Worm (Caenorhabditis elegans): ENCODE results near the gene kin-18.

The kin-18 gene

DNA sequence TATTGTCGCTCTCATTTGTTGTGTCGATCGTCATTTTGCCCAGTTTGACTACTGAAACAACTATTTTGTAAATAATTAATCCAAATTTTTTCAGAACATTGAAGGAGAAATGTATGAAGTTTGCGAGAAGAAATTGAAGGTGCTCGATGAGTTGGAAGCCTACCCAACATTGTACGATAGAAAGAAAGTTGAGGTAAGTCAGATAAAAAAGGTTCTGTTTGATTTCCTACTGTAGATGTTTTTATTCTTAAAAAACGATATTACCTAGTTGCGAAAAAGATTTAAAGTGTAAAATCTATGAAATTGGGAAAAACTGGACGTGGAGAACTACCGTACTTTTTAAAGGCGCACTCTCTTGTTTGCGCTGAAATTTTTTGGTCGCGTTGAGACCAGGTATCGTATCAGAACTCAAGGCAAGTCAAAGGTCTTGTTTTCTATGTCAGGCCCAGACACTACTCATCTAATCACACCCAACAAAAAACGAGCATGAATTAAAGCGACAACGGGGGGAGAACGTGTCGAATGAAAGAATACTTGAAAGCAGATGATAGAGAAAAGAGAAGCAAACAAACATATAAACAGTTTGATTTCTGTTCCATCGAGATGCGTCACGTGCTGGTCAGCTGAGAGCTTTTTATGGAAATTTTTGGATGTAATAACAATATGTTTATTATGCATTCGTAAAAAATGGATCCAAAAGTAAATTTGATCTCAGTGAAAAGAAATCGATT, 50.2 kb downstream of the kin-18 start, which contains the start of gene efk-1 (continued):
- no peak for TF ChIP-seq ztf-11 (tag; optimal IDR thresholded peaks at IDR 0.05)
- TF ChIP-seq hpl-2 (GFP tag; optimal IDR thresholded peaks at IDR 0.05), result no peak
- no peak for TF ChIP-seq snu-23 (GFP tag; optimal IDR thresholded peaks at IDR 0.05)
- TF ChIP-seq lin-13 (GFP tag; optimal IDR thresholded peaks at IDR 0.05), result no peak
- TF ChIP-seq ama-1 (optimal IDR thresholded peaks at IDR 0.05), result no peak
- no peak for TF ChIP-seq unc-98 (GFP tag; IDR thresholded peaks at IDR 0.05)
- TF ChIP-seq ets-5 (GFP tag; IDR thresholded peaks at IDR 0.05), result no peak
- TF ChIP-seq sox-4 (tag; optimal IDR thresholded peaks at IDR 0.05), result no peak
- no peak for TF ChIP-seq jun-1 (tag; optimal IDR thresholded peaks at IDR 0.05)
- no peak for TF ChIP-seq nhr-47 (tag; optimal IDR thresholded peaks at IDR 0.05)
- no peak for TF ChIP-seq nhr-19 (GFP tag; conservative IDR thresholded peaks at IDR 0.05)
- no peak for TF ChIP-seq swsn-7 (tag; optimal IDR thresholded peaks at IDR 0.05)
- TF ChIP-seq unc-130 (tag; optimal IDR thresholded peaks at IDR 0.05), result no peak
- peak in 1 of 2 experiments; percentile 45 for TF ChIP-seq lin-35 (GFP tag; optimal IDR thresholded peaks at IDR 0.05)
- TF ChIP-seq mep-1 (tag; optimal IDR thresholded peaks at IDR 0.05), result peak; percentile 7
- no peak for TF ChIP-seq vab-15 (tag; optimal IDR thresholded peaks at IDR 0.05)
- TF ChIP-seq efl-1 (optimal IDR thresholded peaks at IDR 0.05), result no peak
- TF ChIP-seq efl-1 (GFP tag; optimal IDR thresholded peaks at IDR 0.05 in 1 of 2), result peak in 1 of 2 experiments; percentile 26
- no peak for TF ChIP-seq C04F5.9 (tag; optimal IDR thresholded peaks at IDR 0.05)
- TF ChIP-seq isw-1 (GFP tag; IDR thresholded peaks at IDR 0.05), result no peak
- no peak for TF ChIP-seq efl-3 (GFP tag; optimal IDR thresholded peaks at IDR 0.05)
- TF ChIP-seq egl-13 (tag; optimal IDR thresholded peaks at IDR 0.05), result no peak
- TF ChIP-seq blmp-1 (tag; optimal IDR thresholded peaks at IDR 0.05), result no peak
- TF ChIP-seq mdl-1 (tag; optimal IDR thresholded peaks at IDR 0.05), result no peak

DNA sequence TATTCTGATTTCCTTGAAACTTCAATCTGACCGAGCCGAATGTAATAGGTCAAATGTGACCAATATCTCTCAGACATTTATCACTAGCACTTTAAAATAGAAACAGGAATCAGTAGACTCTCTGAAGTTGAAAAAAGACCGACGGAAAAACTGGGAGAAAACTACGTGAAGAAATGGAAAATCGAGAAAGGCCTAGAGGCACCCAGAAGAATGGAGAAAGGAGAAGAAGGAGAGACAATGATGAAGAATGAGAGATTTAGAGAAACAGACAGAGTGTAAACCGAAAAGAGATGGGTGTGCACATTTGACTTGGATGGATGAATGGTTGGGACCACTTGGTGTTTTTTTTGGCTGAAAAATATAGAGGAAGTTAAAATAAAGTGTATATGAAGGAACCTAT, 51.6 kb downstream of the kin-18 start:
- no peak for TF ChIP-seq nhr-77 (tag; optimal IDR thresholded peaks at IDR 0.05)
- peak; percentile 29 for TF ChIP-seq skn-1 (tag; optimal IDR thresholded peaks at IDR 0.05)
- TF ChIP-seq fos-1 (tag; optimal IDR thresholded peaks at IDR 0.05), result peak; percentile 25
- TF ChIP-seq blmp-1 (tag; optimal IDR thresholded peaks at IDR 0.05), result peak; percentile 85
- no peak for TF ChIP-seq unc-98 (GFP tag; IDR thresholded peaks at IDR 0.05)
- peak; percentile 70 for TF ChIP-seq rnt-1 (tag; optimal IDR thresholded peaks at IDR 0.05)
- TF ChIP-seq C04F5.9 (tag; optimal IDR thresholded peaks at IDR 0.05), result no peak
- TF ChIP-seq efl-1 (optimal IDR thresholded peaks at IDR 0.05), result peak; percentile 25 to 30
- peak; percentile 8 to 29 for TF ChIP-seq efl-1 (GFP tag; optimal IDR thresholded peaks at IDR 0.05 in 1 of 2)
- TF ChIP-seq fkh-4 (tag; optimal IDR thresholded peaks at IDR 0.05; ENCODE audit: borderline replicate concordance), result no peak
- TF ChIP-seq lin-39 (tag; optimal IDR thresholded peaks at IDR 0.05), result no peak
- no peak for TF ChIP-seq ama-1 (optimal IDR thresholded peaks at IDR 0.05)
- no peak for TF ChIP-seq ceh-88 (GFP tag; IDR thresholded peaks at IDR 0.05)
- no peak for TF ChIP-seq tlp-1 (tag; optimal IDR thresholded peaks at IDR 0.05)
- TF ChIP-seq dpl-1 (GFP tag; optimal IDR thresholded peaks at IDR 0.05), result peak in 1 of 3 experiments; percentile 26
- TF ChIP-seq tbx-2 (tag; optimal IDR thresholded peaks at IDR 0.05), result no peak
- TF ChIP-seq mab-9 (GFP tag; IDR thresholded peaks at IDR 0.05), result no peak
- peak; percentile 2 for TF ChIP-seq aly-2 (tag; optimal IDR thresholded peaks at IDR 0.05)
- TF ChIP-seq fkh-10 (GFP tag; optimal IDR thresholded peaks at IDR 0.05), result no peak
- no peak for TF ChIP-seq irx-1 (tag; optimal IDR thresholded peaks at IDR 0.05)
- peak; percentile 40 for TF ChIP-seq swsn-7 (tag; optimal IDR thresholded peaks at IDR 0.05)
- no peak for TF ChIP-seq egl-13 (tag; optimal IDR thresholded peaks at IDR 0.05)
- no peak for TF ChIP-seq ceh-63 (GFP tag; optimal IDR thresholded peaks at IDR 0.05)
- TF ChIP-seq unc-30 (tag; optimal IDR thresholded peaks at IDR 0.05), result no peak
- peak; percentile 60 for TF ChIP-seq nhr-20 (tag; optimal IDR thresholded peaks at IDR 0.05)
- no peak for TF ChIP-seq nhr-90 (tag; optimal IDR thresholded peaks at IDR 0.05; ENCODE audit: poor library complexity)
- no peak for TF ChIP-seq unc-130 (tag; optimal IDR thresholded peaks at IDR 0.05)
- no peak for TF ChIP-seq zip-4 (GFP tag; optimal IDR thresholded peaks at IDR 0.05)
- TF ChIP-seq snu-23 (GFP tag; optimal IDR thresholded peaks at IDR 0.05), result peak; percentile 76
- peak; percentile 3 for TF ChIP-seq xbp-1 (tag; optimal IDR thresholded peaks at IDR 0.05)
- no peak for TF ChIP-seq lin-15B (tag; optimal IDR thresholded peaks at IDR 0.05)
- no peak for TF ChIP-seq ceh-90 (tag; optimal IDR thresholded peaks at IDR 0.05)
- peak; percentile 43 to 56 for TF ChIP-seq lsy-2 (tag; optimal IDR thresholded peaks at IDR 0.05)
- peak; percentile 84 for TF ChIP-seq lin-14 (GFP tag; optimal IDR thresholded peaks at IDR 0.05)
- TF ChIP-seq dsc-1 (tag; optimal IDR thresholded peaks at IDR 0.05), result peak; percentile 10
- no peak for TF ChIP-seq ces-1 (GFP tag; optimal IDR thresholded peaks at IDR 0.05)
- TF ChIP-seq lir-3 (tag; optimal IDR thresholded peaks at IDR 0.05; ENCODE audit: poor library complexity), result no peak
